Worm (Caenorhabditis elegans) whole organism, mixed stage, embryonic: ENCODE measurements around the gene ztf-18.

Source experiments
- elt-3 ChIP-seq: fragments of 150-350 bp; optimal IDR thresholded peaks from 2 replicates; lab custom pipeline; 2014; ENCODE audit warnings: missing biosample characterization, missing genetic modification characterization
- lin-32 ChIP-seq: fragments of 200-800 bp; sonication (Bioruptor generic); optimal IDR thresholded peaks from 2 replicates; lab custom pipeline; 2018; ENCODE audit warnings: mild to moderate bottlenecking, missing genetic modification characterization, missing compliant biosample characterization
- nhr-12 ChIP-seq: fragments of 150-350 bp; optimal IDR thresholded peaks from 2 replicates; lab custom pipeline; 2014; ENCODE audit warnings: missing biosample characterization, missing genetic modification characterization
- nhr-76 ChIP-seq: sonication (generic microtip); optimal IDR thresholded peaks from 2 replicates; lab custom pipeline; 2017; ENCODE audit warnings: missing biosample characterization, missing genetic modification characterization
- snpc-4 ChIP-seq: fragments of 150-350 bp; optimal IDR thresholded peaks from 2 replicates; lab custom pipeline; 2014; ENCODE audit warnings: missing biosample characterization, missing genetic modification characterization
- zip-8 ChIP-seq: fragments of 150-350 bp; optimal IDR thresholded peaks from 2 replicates; lab custom pipeline; 2014; ENCODE audit warnings: missing biosample characterization, missing genetic modification characterization
- ztf-11 ChIP-seq: fragments of 150-350 bp; optimal IDR thresholded peaks from 2 replicates; lab custom pipeline; 2014; ENCODE audit warnings: missing biosample characterization, missing genetic modification characterization

ce11 chrIII:868866-869265 is 26.6 kb downstream of the ztf-18 start:
- no peak for TF ChIP-seq nhr-12
- no peak for TF ChIP-seq snpc-4 (tag; lab: Kevin White, UChicago)
- no peak for TF ChIP-seq zip-8 (tag; lab: Kevin White, UChicago)
- peak; percentile 69 for TF ChIP-seq lin-32
- TF ChIP-seq elt-3 (tag; lab: Kevin White, UChicago): no peak
- no peak for TF ChIP-seq nhr-76 (tag; lab: Kevin White, UChicago)
- no peak for TF ChIP-seq ztf-11 (tag; lab: Kevin White, UChicago)
